Worm (Caenorhabditis elegans): ENCODE measurements around the gene nas-9.

Gene nas-9

ce11 chrV:4813825-4814224, 26.0 kb downstream of the nas-9 start:
- no peak for TF ChIP-seq C34B4.2 (tag; optimal IDR thresholded peaks at IDR 0.05)
- TF ChIP-seq efl-1 (optimal IDR thresholded peaks at IDR 0.05), result no peak
- TF ChIP-seq efl-1 (GFP tag; optimal IDR thresholded peaks at IDR 0.05 in 1 of 2), result peak in 1 of 2 experiments; percentile 18

ce11 chrV:4810653-4811052, 29.2 kb downstream of the nas-9 start:
- TF ChIP-seq snu-23 (GFP tag; optimal IDR thresholded peaks at IDR 0.05) (peak; percentile 55), efl-1 (optimal IDR thresholded peaks at IDR 0.05) (peak; percentile 41 to 51), efl-1 (GFP tag; optimal IDR thresholded peaks at IDR 0.05 in 1 of 2) (peak; percentile 42 to 80), elt-3 (tag; optimal IDR thresholded peaks at IDR 0.05) (no peak), sup-37 (GFP tag; optimal IDR thresholded peaks at IDR 0.05) (no peak), F16B12.6 (tag; optimal IDR thresholded peaks at IDR 0.05) (peak; percentile 2), pax-3 (tag; optimal IDR thresholded peaks at IDR 0.05) (no peak), lin-15B (tag; optimal IDR thresholded peaks at IDR 0.05) (peak; percentile 47), lir-3 (tag; optimal IDR thresholded peaks at IDR 0.05; ENCODE audit: poor library complexity) (no peak), alr-1 (tag; optimal IDR thresholded peaks at IDR 0.05; ENCODE audit: borderline replicate concordance) (no peak), dsc-1 (tag; optimal IDR thresholded peaks at IDR 0.05) (peak; percentile 44), fkh-4 (tag; optimal IDR thresholded peaks at IDR 0.05; ENCODE audit: borderline replicate concordance) (no peak), C16A3.4 (tag; optimal IDR thresholded peaks at IDR 0.05) (no peak), swsn-7 (tag; optimal IDR thresholded peaks at IDR 0.05) (peak; percentile 42), snpc-4 (tag; optimal IDR thresholded peaks at IDR 0.05) (no peak), unc-86 (tag; optimal IDR thresholded peaks at IDR 0.05) (peak; percentile 19), lin-13 (GFP tag; optimal IDR thresholded peaks at IDR 0.05) (no peak), lin-14 (GFP tag; optimal IDR thresholded peaks at IDR 0.05) (peak; percentile 85), lin-35 (GFP tag; optimal IDR thresholded peaks at IDR 0.05) (peak in 1 of 2 experiments; percentile 62), lsy-2 (tag; optimal IDR thresholded peaks at IDR 0.05) (peak in 1 of 2 experiments; percentile 65), mep-1 (tag; optimal IDR thresholded peaks at IDR 0.05) (peak; percentile 14), unc-130 (tag; optimal IDR thresholded peaks at IDR 0.05) (no peak), ceh-82 (tag; optimal IDR thresholded peaks at IDR 0.05) (peak in 2 of 3 experiments; percentile 13 to 65), vab-15 (tag; optimal IDR thresholded peaks at IDR 0.05) (no peak), nhr-20 (tag; optimal IDR thresholded peaks at IDR 0.05) (peak; percentile 30), mab-9 (GFP tag; IDR thresholded peaks at IDR 0.05) (no peak), egl-13 (tag; optimal IDR thresholded peaks at IDR 0.05) (peak; percentile 32), isw-1 (GFP tag; IDR thresholded peaks at IDR 0.05) (no peak), rnt-1 (tag; optimal IDR thresholded peaks at IDR 0.05) (no peak), fkh-8 (tag; optimal IDR thresholded peaks at IDR 0.05) (peak; percentile 69), nhr-71 (tag; optimal IDR thresholded peaks at IDR 0.05) (peak; percentile 58), xbp-1 (tag; optimal IDR thresholded peaks at IDR 0.05) (peak; percentile 1), aly-2 (tag; optimal IDR thresholded peaks at IDR 0.05) (peak; percentile 14), nhr-47 (tag; optimal IDR thresholded peaks at IDR 0.05) (peak; percentile 21), dpl-1 (GFP tag; optimal IDR thresholded peaks at IDR 0.05) (peak in 1 of 3 experiments; percentile 51), nhr-19 (GFP tag; conservative IDR thresholded peaks at IDR 0.05) (no peak; the same call in 1 of the 2 replicates), skn-1 (tag; optimal IDR thresholded peaks at IDR 0.05) (peak; percentile 27)

- TF ChIP-seq snu-23 (GFP tag; optimal IDR thresholded peaks at IDR 0.05) (peak; percentile 42), elt-3 (tag; optimal IDR thresholded peaks at IDR 0.05) (peak in 1 of 6 experiments; percentile 30), ztf-11 (tag; optimal IDR thresholded peaks at IDR 0.05) (no peak), blmp-1 (tag; optimal IDR thresholded peaks at IDR 0.05) (peak; percentile 71), nhr-71 (tag; optimal IDR thresholded peaks at IDR 0.05) (peak; percentile 41), nhr-20 (tag; optimal IDR thresholded peaks at IDR 0.05) (peak; percentile 23), egl-13 (tag; optimal IDR thresholded peaks at IDR 0.05) (no peak), lin-35 (GFP tag; optimal IDR thresholded peaks at IDR 0.05) (peak in 1 of 2 experiments; percentile 6), Y116A8C.19 (tag; optimal IDR thresholded peaks at IDR 0.05; ENCODE audit: borderline replicate concordance) (no peak), efl-1 (optimal IDR thresholded peaks at IDR 0.05) (no peak), efl-1 (GFP tag; optimal IDR thresholded peaks at IDR 0.05 in 1 of 2) (peak in 1 of 2 experiments; percentile 73), hlh-4 (tag; optimal IDR thresholded peaks at IDR 0.05) (no peak), nhr-85 (tag) (peak; percentile 77), fkh-8 (tag; optimal IDR thresholded peaks at IDR 0.05) (peak; percentile 29), lin-14 (GFP tag; optimal IDR thresholded peaks at IDR 0.05) (peak; percentile 46), nhr-28 (tag; optimal IDR thresholded peaks at IDR 0.05) (no peak), tlp-1 (tag; optimal IDR thresholded peaks at IDR 0.05) (no peak)
These were observed 33.0 kb downstream of the nas-9 start for ce11 chrV:4806859-4807258.

Data from whole organism, L1 larva.